Worm (Caenorhabditis elegans) whole organism, L4/young adult: ENCODE results near the gene clec-207.

ENCODE experiments used
- W03F9.2 ChIP-seq: fragments of 150-350 bp; optimal IDR thresholded peaks from 2 replicates; lab custom pipeline; 2014; ENCODE audit warnings: missing biosample characterization, missing genetic modification characterization
- dao-5 ChIP-seq: sonication (generic microtip); optimal IDR thresholded peaks from 2 replicates; lab custom pipeline; 2016; ENCODE audit warnings: missing genotype, missing genetic modification characterization, moderate library complexity, missing compliant biosample characterization
- him-1 ChIP-seq: sonication (generic microtip); optimal IDR thresholded peaks from 2 replicates; lab custom pipeline; 2016; ENCODE audit warnings: missing genotype, missing genetic modification reagents, missing genetic modification characterization, missing compliant biosample characterization

ce11 chrV:2135323-2135722 lies 39.5 kb downstream of the clec-207 start:
- TF ChIP-seq dao-5 (tag; lab: Kevin White, UChicago), result no peak
- TF ChIP-seq him-1, result peak; percentile 42
- TF ChIP-seq W03F9.2 (tag; lab: Kevin White, UChicago), result no peak
